Fruit fly (Drosophila melanogaster) whole organism, embryonic: ENCODE measurements around the gene mfas.

Experiments used
- Aef1 ChIP-seq: fragments of 200-800 bp; sonication (Bioruptor generic); IDR thresholded peaks from 3 replicates; pipeline ENCODE4 v1.3.6; 2022; ENCODE audit warnings: missing biosample characterization, missing genetic modification characterization
- Bgb ChIP-seq: fragments of 200-800 bp; sonication (Bioruptor generic); IDR thresholded peaks from 2 replicates; pipeline ENCODE4 v1.3.6; 2022; ENCODE audit warnings: missing biosample characterization, missing genetic modification characterization; ENCODE audit not compliant: partially characterized antibody
- CG10147 ChIP-seq: fragments of 200-800 bp; sonication (Bioruptor generic); optimal IDR thresholded peaks from 2 replicates; lab custom pipeline; 2019; ENCODE audit warnings: missing biosample characterization, mild to moderate bottlenecking, missing genetic modification characterization, moderate library complexity
- CG12769 ChIP-seq: fragments of 200-800 bp; sonication (Bioruptor generic); optimal IDR thresholded peaks from 2 replicates; lab custom pipeline; 2019; ENCODE audit warnings: missing biosample characterization, mild to moderate bottlenecking, missing genetic modification characterization, moderate library complexity
- CG15269 ChIP-seq: fragments of 200-800 bp; sonication (Bioruptor generic); optimal IDR thresholded peaks from 2 replicates; lab custom pipeline; 2018; ENCODE audit warnings: missing biosample characterization, mild to moderate bottlenecking, missing genetic modification characterization, moderate library complexity
- CG16863 ChIP-seq: fragments of 200-800 bp; sonication (Bioruptor generic); optimal IDR thresholded peaks from 3 replicates; lab custom pipeline; 2016; ENCODE audit warnings: missing biosample characterization, missing genetic modification characterization
- CG17912 ChIP-seq: fragments of 200-800 bp; sonication (Bioruptor generic); optimal IDR thresholded peaks from 2 replicates; lab custom pipeline; 2018; ENCODE audit warnings: missing biosample characterization, mild to moderate bottlenecking, missing genetic modification characterization
- CG1832 ChIP-seq: fragments of 200-800 bp; sonication (Bioruptor generic); optimal IDR thresholded peaks from 2 replicates; lab custom pipeline; 2017; ENCODE audit warnings: missing biosample characterization, mild to moderate bottlenecking, missing genetic modification characterization, inconsistent platforms
- CG18619 ChIP-seq: fragments of 200-800 bp; sonication (Bioruptor generic); optimal IDR thresholded peaks from 3 replicates; lab custom pipeline; 2017; ENCODE audit warnings: missing biosample characterization, mild to moderate bottlenecking, missing genetic modification characterization
- CG18764 ChIP-seq: fragments of 200-800 bp; sonication (Bioruptor generic); optimal IDR thresholded peaks from 3 replicates; lab custom pipeline; 2016; ENCODE audit warnings: missing biosample characterization, missing genetic modification characterization
- CG2199 ChIP-seq: fragments of 200-800 bp; sonication (Bioruptor generic); IDR thresholded peaks from 3 replicates; pipeline ENCODE4 v1.3.6; 2022; ENCODE audit warnings: missing biosample characterization, missing genetic modification characterization
- CG2202 ChIP-seq: fragments of 200-800 bp; sonication (Bioruptor generic); optimal IDR thresholded peaks from 2 replicates; lab custom pipeline; 2018; ENCODE audit warnings: missing biosample characterization, mild to moderate bottlenecking, missing genetic modification characterization
- CG2678 ChIP-seq: fragments of 200-800 bp; sonication (Bioruptor generic); optimal IDR thresholded peaks from 3 replicates; lab custom pipeline; 2019; ENCODE audit warnings: missing biosample characterization, mild to moderate bottlenecking, missing genetic modification characterization, moderate library complexity
- CG30403 ChIP-seq: fragments of 200-800 bp; sonication (Bioruptor generic); optimal IDR thresholded peaks from 3 replicates; lab custom pipeline; 2016; ENCODE audit warnings: missing biosample characterization, missing genetic modification characterization
- CG31388 ChIP-seq: fragments of 200-800 bp; sonication (Bioruptor generic); optimal IDR thresholded peaks from 2 replicates; lab custom pipeline; 2016; ENCODE audit warnings: missing biosample characterization, missing genetic modification characterization
- CG34224 ChIP-seq: fragments of 200-800 bp; sonication (Bioruptor generic); IDR thresholded peaks from 3 replicates; pipeline ENCODE4 v1.3.6; 2022; ENCODE audit warnings: missing biosample characterization, missing genetic modification characterization; ENCODE audit not compliant: partially characterized antibody
- CG3847 ChIP-seq: fragments of 200-800 bp; sonication (Bioruptor generic); IDR thresholded peaks from 2 replicates; pipeline ENCODE4 v1.3.6; 2022; ENCODE audit warnings: missing biosample characterization, missing genetic modification characterization
- CG4617 ChIP-seq: fragments of 200-800 bp; sonication (Bioruptor generic); optimal IDR thresholded peaks from 3 replicates; lab custom pipeline; 2016; ENCODE audit warnings: missing biosample characterization, missing genetic modification characterization, borderline replicate concordance
- CG4820 ChIP-seq: fragments of 200-800 bp; sonication (Bioruptor generic); optimal IDR thresholded peaks from 3 replicates; lab custom pipeline; 2016; ENCODE audit warnings: missing biosample characterization, missing genetic modification characterization
- CG6765 ChIP-seq: fragments of 200-800 bp; sonication (Bioruptor generic); optimal IDR thresholded peaks from 3 replicates; lab custom pipeline; 2017; ENCODE audit warnings: missing biosample characterization, mild to moderate bottlenecking, missing genetic modification characterization
- CG6791 ChIP-seq: fragments of 200-800 bp; sonication (Bioruptor generic); IDR thresholded peaks from 3 replicates; pipeline ENCODE4 v1.3.6; 2022; ENCODE audit warnings: missing biosample characterization, missing genetic modification characterization; ENCODE audit not compliant: partially characterized antibody
- CG6854 ChIP-seq: fragments of 200-800 bp; sonication (Bioruptor generic); optimal IDR thresholded peaks from 3 replicates; lab custom pipeline; 2017; ENCODE audit warnings: missing biosample characterization, mild to moderate bottlenecking, missing genetic modification characterization
- CG9437 ChIP-seq: fragments of 200-800 bp; sonication (Bioruptor generic); optimal IDR thresholded peaks from 2 replicates; lab custom pipeline; 2018; ENCODE audit warnings: missing biosample characterization, mild to moderate bottlenecking, missing genetic modification characterization
- CG9932 ChIP-seq: fragments of 200-800 bp; sonication (Bioruptor generic); IDR thresholded peaks from 2 replicates; pipeline ENCODE4 v1.3.6; 2022; ENCODE audit warnings: missing biosample characterization, missing genetic modification characterization
- Chrac-16 ChIP-seq: fragments of 200-800 bp; sonication (Bioruptor generic); optimal IDR thresholded peaks from 3 replicates; lab custom pipeline; 2016; ENCODE audit warnings: missing biosample characterization, missing genetic modification characterization
- Fer3 ChIP-seq: fragments of 200-800 bp; sonication (Bioruptor generic); optimal IDR thresholded peaks from 2 replicates; lab custom pipeline; 2018; ENCODE audit warnings: missing biosample characterization, mild to moderate bottlenecking, missing genetic modification characterization, moderate library complexity
- Gug ChIP-seq: fragments of 200-800 bp; sonication (Bioruptor generic); IDR thresholded peaks from 4 replicates; pipeline ENCODE4 v1.3.6; 2022; ENCODE audit warnings: missing biosample characterization, missing genetic modification characterization
- H2.0 ChIP-seq: fragments of 200-800 bp; sonication (Bioruptor generic); IDR thresholded peaks from 2 replicates; pipeline ENCODE4 v1.3.6; 2022; ENCODE audit warnings: missing biosample characterization, missing genetic modification characterization
- HLH3B ChIP-seq: fragments of 200-800 bp; sonication (Bioruptor generic); IDR thresholded peaks from 2 replicates; pipeline ENCODE4 v1.3.6; 2022; ENCODE audit warnings: missing biosample characterization, missing genetic modification characterization
- HLH4C ChIP-seq: fragments of 200-800 bp; sonication (Bioruptor generic); IDR thresholded peaks from 3 replicates; pipeline ENCODE4 v1.3.6; 2022; ENCODE audit warnings: missing biosample characterization, missing genetic modification characterization; ENCODE audit not compliant: partially characterized antibody
- Hmr ChIP-seq: fragments of 200-800 bp; sonication (Bioruptor generic); optimal IDR thresholded peaks from 3 replicates; lab custom pipeline; 2017; ENCODE audit warnings: mild to moderate bottlenecking, missing biosample characterization, missing genetic modification reagents, missing genetic modification characterization
- Hsf ChIP-seq: fragments of 200-800 bp; sonication (Bioruptor generic); optimal IDR thresholded peaks from 3 replicates; lab custom pipeline; 2016; ENCODE audit warnings: missing biosample characterization, missing genetic modification characterization
- Lhr ChIP-seq: fragments of 200-800 bp; sonication (Bioruptor generic); optimal IDR thresholded peaks from 3 replicates; lab custom pipeline; 2017; ENCODE audit warnings: mild to moderate bottlenecking, missing biosample characterization, missing genetic modification reagents, missing genetic modification characterization
- MBD-R2 ChIP-seq: fragments of 200-800 bp; sonication (Bioruptor generic); IDR thresholded peaks from 2 replicates; pipeline ENCODE4 v1.3.6; 2022; ENCODE audit warnings: missing biosample characterization, missing genetic modification characterization
- Rfx ChIP-seq: fragments of 200-800 bp; sonication (Bioruptor generic); IDR thresholded peaks from 2 replicates; pipeline ENCODE4 v1.3.6; 2022; ENCODE audit warnings: missing biosample characterization, missing genetic modification characterization
- Trl ChIP-seq, 3 experiments: fragments of >200 bp in 2 of 3; fragments of 200-800 bp in 1 of 3; sonication (Bioruptor generic) in 1 of 3; optimal IDR thresholded peaks; 2 replicates in 1 of 3; 3 replicates in 2 of 3; lab custom pipeline; 2016 to 2017; ENCODE audit warnings: missing biosample characterization in 1 of 3, missing genetic modification characterization in 1 of 3
- chinmo ChIP-seq: fragments of 200-800 bp; sonication (Bioruptor generic); IDR thresholded peaks from 4 replicates; pipeline ENCODE4 v1.3.6; 2022; ENCODE audit warnings: missing biosample characterization, missing genetic modification characterization; ENCODE audit not compliant: partially characterized antibody
- crol ChIP-seq: fragments of 200-800 bp; sonication (Bioruptor generic); IDR thresholded peaks from 2 replicates; pipeline ENCODE4 v1.3.6; 2022; ENCODE audit warnings: missing biosample characterization, missing genetic modification characterization
- da ChIP-seq: fragments of 200-800 bp; sonication (Bioruptor generic); optimal IDR thresholded peaks from 2 replicates; lab custom pipeline; 2016; ENCODE audit warnings: missing biosample characterization, missing genetic modification characterization
- dmrt99B ChIP-seq: fragments of 200-800 bp; sonication (Bioruptor generic); optimal IDR thresholded peaks from 2 replicates; lab custom pipeline; 2018; ENCODE audit warnings: missing biosample characterization, mild to moderate bottlenecking, missing genetic modification characterization, moderate library complexity
- ftz-f1 ChIP-seq: fragments of 200-800 bp; sonication (Bioruptor generic); optimal IDR thresholded peaks from 2 replicates; lab custom pipeline; 2016; ENCODE audit warnings: missing biosample characterization, missing genetic modification characterization
- gfzf ChIP-seq: fragments of 200-800 bp; sonication (Bioruptor generic); optimal IDR thresholded peaks from 2 replicates; lab custom pipeline; 2016; ENCODE audit warnings: missing biosample characterization, mild to moderate bottlenecking, missing genetic modification characterization, moderate library complexity
- gsb ChIP-seq: fragments of 200-800 bp; sonication (Bioruptor generic); IDR thresholded peaks from 2 replicates; pipeline ENCODE4 v1.3.6; 2022; ENCODE audit warnings: missing biosample characterization, missing genetic modification characterization
- hth ChIP-seq: fragments of >200 bp; optimal IDR thresholded peaks from 2 replicates; lab custom pipeline; 2017; ENCODE audit warnings: inconsistent platforms
- peb ChIP-seq: fragments of 200-800 bp; sonication (Bioruptor generic); IDR thresholded peaks from 2 replicates; pipeline ENCODE4 v1.3.6; 2022; ENCODE audit warnings: missing biosample characterization, missing genetic modification characterization
- pzg ChIP-seq: fragments of 200-800 bp; sonication (Bioruptor generic); optimal IDR thresholded peaks from 3 replicates; lab custom pipeline; 2018; ENCODE audit warnings: missing biosample characterization, mild to moderate bottlenecking, missing genetic modification characterization, moderate library complexity
- sug ChIP-seq: fragments of 200-800 bp; optimal IDR thresholded peaks from 2 replicates; lab custom pipeline; 2019; ENCODE audit warnings: missing biosample characterization, mild to moderate bottlenecking, missing genetic modification characterization, moderate library complexity
- unc-4 ChIP-seq: fragments of 200-800 bp; sonication (Bioruptor generic); IDR thresholded peaks from 2 replicates; pipeline ENCODE4 v1.3.6; 2022; ENCODE audit warnings: missing biosample characterization, missing genetic modification characterization; ENCODE audit not compliant: partially characterized antibody
- vnd ChIP-seq: fragments of 200-800 bp; sonication (Bioruptor generic); IDR thresholded peaks from 3 replicates; pipeline ENCODE4 v1.3.6; 2022; ENCODE audit warnings: missing biosample characterization, missing genetic modification characterization; ENCODE audit not compliant: partially characterized antibody

The mfas gene

dm6 chr3R:11967262-11968029 is 25.7 kb downstream of the mfas start, which contains the start of the genes CG12213 and GC1 (continued):
- peak; percentile 69 for TF ChIP-seq CG3847 (GFP tag; lab: Robert Waterston, UW)
- TF ChIP-seq CG15269 (tag; lab: Kevin White, UChicago), result no peak
- no peak for TF ChIP-seq Chrac-16 (GFP tag; lab: Kevin White, UChicago)
- no peak for TF ChIP-seq Aef1
- peak; percentile 4 for TF ChIP-seq CG10147
- TF ChIP-seq CG18764 (GFP tag; lab: Kevin White, UChicago), result no peak
- TF ChIP-seq CG31388, result no peak
- TF ChIP-seq CG4617 (GFP tag; lab: Kevin White, UChicago), result peak; percentile 65
- peak; percentile 62 for TF ChIP-seq MBD-R2 (GFP tag; lab: Robert Waterston, UW)
- no peak for TF ChIP-seq CG1832
- TF ChIP-seq gsb (GFP tag; lab: Robert Waterston, UW), result no peak
- TF ChIP-seq crol (GFP tag; lab: Robert Waterston, UW), result peak; percentile 72
- TF ChIP-seq vnd (GFP tag; lab: Robert Waterston, UW), result peak; percentile 98
- peak; percentile 11 for TF ChIP-seq CG2678 (tag; lab: Kevin White, UChicago)
- TF ChIP-seq CG9932, result peak; percentile 73; the same call in 1 of the 2 replicates
- TF ChIP-seq CG34224 (GFP tag; lab: Robert Waterston, UW), result peak; percentile 99
- TF ChIP-seq sug (tag; lab: Kevin White, UChicago), result no peak
- TF ChIP-seq CG6765, result no peak
- peak; percentile 80 for TF ChIP-seq pzg
- TF ChIP-seq Lhr (GFP tag; lab: Kevin White, UChicago), result peak; percentile 80
- TF ChIP-seq Hmr, result peak; percentile 37
- TF ChIP-seq peb (GFP tag; lab: Robert Waterston, UW), result no peak
- TF ChIP-seq HLH3B (GFP tag; lab: Robert Waterston, UW), result no peak
- no peak for TF ChIP-seq Gug (GFP tag; lab: Robert Waterston, UW)
- no peak for TF ChIP-seq CG2199 (GFP tag; lab: Robert Waterston, UW)
- TF ChIP-seq CG30403 (GFP tag; lab: Kevin White, UChicago), result peak; percentile 44
- TF ChIP-seq dmrt99B, result no peak
- TF ChIP-seq CG16863, result no peak
- TF ChIP-seq chinmo, result peak; percentile 97
- no peak for TF ChIP-seq CG17912 (GFP tag; lab: Kevin White, UChicago)
- TF ChIP-seq unc-4 (GFP tag; lab: Robert Waterston, UW), result peak; percentile 99
- TF ChIP-seq CG6791, result peak; percentile 94
- TF ChIP-seq Fer3 (tag; lab: Kevin White, UChicago), result no peak
- TF ChIP-seq hth, result no peak
- no peak for TF ChIP-seq da
- no peak for TF ChIP-seq CG2202 (tag; lab: Kevin White, UChicago)
- TF ChIP-seq Bgb (GFP tag; lab: Robert Waterston, UW), result peak; percentile 98
- no peak for TF ChIP-seq H2.0
- TF ChIP-seq CG9437 (GFP tag; lab: Kevin White, UChicago), result no peak
- no peak for TF ChIP-seq CG6854 (GFP tag; lab: Kevin White, UChicago)
- TF ChIP-seq CG18619, result no peak
- TF ChIP-seq gfzf (GFP tag; lab: Kevin White, UChicago), result peak; percentile 93
- TF ChIP-seq Rfx, result peak; percentile 35; the same call in 1 of the 2 replicates
- peak; percentile 34 for TF ChIP-seq Hsf (GFP tag; lab: Kevin White, UChicago)
- no peak for TF ChIP-seq CG4820 (GFP tag; lab: Kevin White, UChicago)
- peak; percentile 29 to 62 for TF ChIP-seq Trl (optimal IDR thresholded peaks at IDR 0.05; lab: Kevin White, UChicago)
- peak; percentile 4 for TF ChIP-seq Trl (GFP tag; optimal IDR thresholded peaks at IDR 0.05; lab: Kevin White, UChicago)
- TF ChIP-seq HLH4C (GFP tag; lab: Robert Waterston, UW), result peak; percentile 97
- TF ChIP-seq CG12769 (tag; lab: Kevin White, UChicago), result no peak
- TF ChIP-seq ftz-f1 (GFP tag; lab: Kevin White, UChicago), result no peak
